Worm (Caenorhabditis elegans) whole organism, mixed stage, embryonic: Measurements from ENCODE around the gene rnf-5.

Experiments
- M03D4.4 ChIP-seq: sonication (generic microtip); optimal IDR thresholded peaks from 2 replicates; lab custom pipeline; 2017; ENCODE audit warnings: mild to moderate bottlenecking, missing genetic modification characterization, missing compliant biosample characterization
- bed-3 ChIP-seq: fragments of 200-800 bp; sonication (Bioruptor generic); optimal IDR thresholded peaks from 3 replicates; lab custom pipeline; 2018; ENCODE audit warnings: mild to moderate bottlenecking, missing genetic modification characterization, moderate library complexity, missing compliant biosample characterization
- blmp-1 ChIP-seq: fragments of 150-350 bp; optimal IDR thresholded peaks from 2 replicates; lab custom pipeline; 2014; ENCODE audit warnings: missing biosample characterization, missing genetic modification characterization
- ceh-39 ChIP-seq: fragments of 150-350 bp; optimal IDR thresholded peaks from 2 replicates; lab custom pipeline; 2014; ENCODE audit warnings: missing biosample characterization, missing genetic modification characterization
- ceh-83 ChIP-seq: fragments of 200-800 bp; sonication (Bioruptor generic); optimal IDR thresholded peaks from 2 replicates; lab custom pipeline; 2018; ENCODE audit warnings: mild to moderate bottlenecking, missing genetic modification characterization, missing compliant biosample characterization
- drap-1 ChIP-seq: fragments of 200-800 bp; sonication (Bioruptor generic); optimal IDR thresholded peaks from 3 replicates; lab custom pipeline; 2018; ENCODE audit warnings: mild to moderate bottlenecking, missing genetic modification characterization, missing compliant biosample characterization
- flh-1 ChIP-seq: fragments of 200-800 bp; sonication (Bioruptor generic); optimal IDR thresholded peaks from 2 replicates; lab custom pipeline; 2018; ENCODE audit warnings: mild to moderate bottlenecking, missing genetic modification characterization, moderate library complexity, missing compliant biosample characterization
- ham-2 ChIP-seq: fragments of 200-800 bp; sonication (Bioruptor generic); optimal IDR thresholded peaks from 2 replicates; lab custom pipeline; 2018; ENCODE audit warnings: mild to moderate bottlenecking, missing genetic modification characterization, missing compliant biosample characterization
- hlh-1 ChIP-seq: fragments of 150-350 bp; optimal IDR thresholded peaks from 2 replicates; lab custom pipeline; 2014; ENCODE audit warnings: missing biosample characterization, missing genetic modification reagents, missing genetic modification characterization
- lin-13 ChIP-seq: fragments of 150-350 bp; optimal IDR thresholded peaks from 2 replicates; lab custom pipeline; 2014; ENCODE audit warnings: missing biosample characterization, missing genetic modification characterization
- lsy-2 ChIP-seq: fragments of 150-350 bp; optimal IDR thresholded peaks from 2 replicates; lab custom pipeline; 2014; ENCODE audit warnings: missing biosample characterization, missing genetic modification characterization
- mab-5 ChIP-seq: fragments of 150-350 bp; optimal IDR thresholded peaks from 2 replicates; lab custom pipeline; 2014; ENCODE audit warnings: missing biosample characterization, missing genetic modification characterization
- mep-1 ChIP-seq: fragments of 150-350 bp; optimal IDR thresholded peaks from 2 replicates; lab custom pipeline; 2017; ENCODE audit warnings: missing biosample characterization, missing genetic modification reagents, missing genetic modification characterization, inconsistent platforms
- mls-2 ChIP-seq: sonication (generic microtip); optimal IDR thresholded peaks from 2 replicates; lab custom pipeline; 2016; ENCODE audit warnings: mild to moderate bottlenecking, missing genetic modification characterization, moderate library complexity, missing compliant biosample characterization
- nhr-12 ChIP-seq: fragments of 150-350 bp; optimal IDR thresholded peaks from 2 replicates; lab custom pipeline; 2014; ENCODE audit warnings: missing biosample characterization, missing genetic modification characterization
- nhr-2 ChIP-seq: fragments of 150-350 bp; optimal IDR thresholded peaks from 2 replicates; lab custom pipeline; 2014; ENCODE audit warnings: missing biosample characterization, missing genetic modification characterization
- nhr-28 ChIP-seq: fragments of 150-350 bp; optimal IDR thresholded peaks from 2 replicates; lab custom pipeline; 2014; ENCODE audit warnings: missing biosample characterization, missing genetic modification characterization
- nhr-76 ChIP-seq: sonication (generic microtip); optimal IDR thresholded peaks from 2 replicates; lab custom pipeline; 2017; ENCODE audit warnings: missing biosample characterization, missing genetic modification characterization
- pha-4 ChIP-seq: fragments of 150-350 bp; optimal IDR thresholded peaks from 2 replicates; lab custom pipeline; 2018; ENCODE audit warnings: missing biosample characterization, missing genetic modification reagents, missing genetic modification characterization
- sem-2 ChIP-seq: fragments of 200-800 bp; sonication (Bioruptor generic); optimal IDR thresholded peaks from 2 replicates; lab custom pipeline; 2018; ENCODE audit warnings: mild to moderate bottlenecking, missing genetic modification characterization, missing compliant biosample characterization
- snpc-4 ChIP-seq: fragments of 150-350 bp; optimal IDR thresholded peaks from 2 replicates; lab custom pipeline; 2014; ENCODE audit warnings: missing biosample characterization, missing genetic modification characterization
- sptf-1 ChIP-seq: sonication (generic microtip); optimal IDR thresholded peaks from 2 replicates; lab custom pipeline; 2017; ENCODE audit warnings: mild to moderate bottlenecking, missing genetic modification characterization, moderate library complexity, missing compliant biosample characterization
- tbx-8 ChIP-seq: fragments of 200-800 bp; sonication (Bioruptor generic); optimal IDR thresholded peaks from 2 replicates; lab custom pipeline; 2018; ENCODE audit warnings: mild to moderate bottlenecking, missing genetic modification characterization, moderate library complexity, missing compliant biosample characterization
- unc-120 ChIP-seq: sonication (generic microtip); optimal IDR thresholded peaks from 2 replicates; lab custom pipeline; 2017; ENCODE audit warnings: missing genetic modification characterization, missing compliant biosample characterization; ENCODE audit not compliant: poor library complexity, severe bottlenecking
- unc-39 ChIP-seq: fragments of 150-350 bp; optimal IDR thresholded peaks from 2 replicates; lab custom pipeline; 2014; ENCODE audit warnings: missing biosample characterization, missing genetic modification characterization
- unc-62 ChIP-seq: fragments of 150-350 bp; optimal IDR thresholded peaks from 2 replicates; lab custom pipeline; 2014; ENCODE audit warnings: missing biosample characterization, missing genetic modification reagents, missing genetic modification characterization
- zip-8 ChIP-seq: fragments of 150-350 bp; optimal IDR thresholded peaks from 2 replicates; lab custom pipeline; 2014; ENCODE audit warnings: missing biosample characterization, missing genetic modification characterization
- ztf-11 ChIP-seq: fragments of 150-350 bp; optimal IDR thresholded peaks from 2 replicates; lab custom pipeline; 2014; ENCODE audit warnings: missing biosample characterization, missing genetic modification characterization

Gene rnf-5

ce11 chrIII:4168665-4169064 lies 2.0 kb upstream of the rnf-5 start, which contains the start of gene ccdc-55:
Gene ccdc-55 (minus strand): TSS chrIII:4168765.
- no peak for TF ChIP-seq unc-39 (tag; lab: Kevin White, UChicago)
- no peak for TF ChIP-seq tbx-8 (GFP tag; lab: Kevin White, UChicago)
- TF ChIP-seq hlh-1 (tag; lab: Kevin White, UChicago): no peak
- TF ChIP-seq unc-62: no peak
- TF ChIP-seq nhr-2 (tag; lab: Kevin White, UChicago): no peak
- TF ChIP-seq bed-3 (GFP tag; lab: Kevin White, UChicago): no peak
- TF ChIP-seq flh-1 (GFP tag; lab: Kevin White, UChicago): no peak
- TF ChIP-seq mep-1 (tag; lab: Kevin White, UChicago): no peak
- TF ChIP-seq nhr-28 (tag; lab: Kevin White, UChicago): no peak
- TF ChIP-seq drap-1 (GFP tag; lab: Kevin White, UChicago): no peak
- TF ChIP-seq ceh-83: no peak
- no peak for TF ChIP-seq lsy-2

- TF ChIP-seq ceh-39 (tag; lab: Kevin White, UChicago): no peak
Measured at ce11 chrIII:4164071-4164470, 2.6 kb downstream of the rnf-5 start, which contains the start of gene C16C10.8. Gene C16C10.8 (minus strand): TSS chrIII:4164171.

DNA sequence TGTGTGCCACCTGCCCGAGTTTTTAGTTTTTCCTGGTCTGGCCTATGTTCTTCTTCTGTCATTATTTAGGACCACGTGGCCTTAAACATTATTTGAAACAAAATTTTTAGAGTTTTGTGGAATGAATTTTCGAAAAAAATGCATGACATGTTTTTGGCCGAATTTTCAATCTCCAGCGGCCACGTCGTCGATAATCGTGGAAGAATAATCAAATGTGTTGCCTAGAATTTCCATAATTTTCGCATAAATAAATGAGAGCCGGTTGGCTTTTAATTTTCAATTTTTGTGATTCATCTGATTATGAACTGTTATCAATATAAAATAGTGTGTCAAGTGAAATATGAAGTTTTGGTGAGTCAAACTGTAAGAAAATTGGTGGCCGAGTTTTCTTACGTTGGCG lies 5.7 kb downstream of the rnf-5 start, which contains the start of gene C01G12.16:
Gene C01G12.16 (plus strand): TSS at position 301 of the 400 bp plus-strand sequence.
- TF ChIP-seq bed-3 (GFP tag; lab: Kevin White, UChicago): no peak
- TF ChIP-seq flh-1 (GFP tag; lab: Kevin White, UChicago): no peak
- TF ChIP-seq unc-62: no peak
- TF ChIP-seq drap-1 (GFP tag; lab: Kevin White, UChicago): no peak
- no peak for TF ChIP-seq pha-4 (tag; lab: Kevin White, UChicago)
- TF ChIP-seq mab-5 (tag; lab: Kevin White, UChicago): no peak
- no peak for TF ChIP-seq mls-2 (tag; lab: Kevin White, UChicago)
- TF ChIP-seq ztf-11 (tag; lab: Kevin White, UChicago): no peak
- TF ChIP-seq blmp-1 (tag; lab: Kevin White, UChicago): no peak
- TF ChIP-seq sem-2 (GFP tag; lab: Kevin White, UChicago): no peak

DNA sequence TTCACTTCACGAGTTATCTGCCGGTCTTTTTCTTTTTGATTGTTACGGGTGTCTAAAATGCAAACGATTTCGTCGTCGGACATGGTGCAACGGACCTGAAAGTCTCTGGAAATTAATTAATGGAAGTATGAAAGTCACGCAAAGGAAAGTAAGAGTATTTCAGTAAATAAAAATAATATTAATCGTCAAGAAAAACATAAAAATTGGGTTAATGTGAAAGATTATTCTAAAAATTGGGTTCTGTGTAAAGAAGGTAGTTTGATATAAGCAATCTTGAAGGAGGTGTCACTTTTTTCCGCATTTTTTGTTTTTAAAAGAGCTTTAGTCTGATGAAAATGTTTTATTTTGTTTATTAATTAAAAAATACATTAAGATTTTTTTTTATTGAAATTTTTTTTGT lies 9.3 kb downstream of the rnf-5 start, which contains the start of gene C16C10.9:
Gene C16C10.9 (minus strand): TSS at position 101 of the 400 bp plus-strand sequence.
- no peak for TF ChIP-seq pha-4 (tag; lab: Kevin White, UChicago)
- no peak for TF ChIP-seq nhr-76 (tag; lab: Kevin White, UChicago)
- TF ChIP-seq blmp-1 (tag; lab: Kevin White, UChicago): no peak
- no peak for TF ChIP-seq unc-120
- TF ChIP-seq nhr-2 (tag; lab: Kevin White, UChicago): no peak
- no peak for TF ChIP-seq nhr-12 (tag; lab: Kevin White, UChicago)
- TF ChIP-seq, all 35 proteins: peak for 0

DNA sequence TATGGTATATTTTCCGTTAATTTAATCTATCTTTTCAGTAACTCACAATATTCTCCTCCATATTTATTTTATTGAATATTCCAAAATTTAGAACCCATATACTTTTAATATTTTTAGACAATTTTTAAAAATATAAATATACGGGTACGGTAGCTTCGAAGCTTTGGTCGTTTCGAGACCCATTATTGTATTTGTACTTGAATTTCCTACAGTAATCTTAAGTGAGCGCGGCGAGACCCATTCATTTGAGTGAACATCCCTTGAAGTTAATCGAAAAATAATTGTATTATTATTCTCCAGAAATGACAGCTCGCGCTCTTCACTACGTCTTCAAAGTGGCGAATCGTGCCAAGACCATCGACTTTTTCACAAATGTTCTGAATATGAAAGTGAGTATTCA lies 13.3 kb downstream of the rnf-5 start, which contains the start of gene glod-4:
Gene glod-4 (plus strand): TSS at position 301 of the 400 bp plus-strand sequence.
- TF ChIP-seq ham-2 (GFP tag; lab: Kevin White, UChicago) (no peak), pha-4 (tag; lab: Kevin White, UChicago) (no peak), unc-39 (tag; lab: Kevin White, UChicago) (no peak), ztf-11 (tag; lab: Kevin White, UChicago) (no peak), mep-1 (tag; lab: Kevin White, UChicago) (no peak), unc-120 (no peak), M03D4.4 (tag; lab: Kevin White, UChicago) (no peak), nhr-76 (tag; lab: Kevin White, UChicago) (no peak), zip-8 (tag; lab: Kevin White, UChicago) (no peak), sptf-1 (tag; lab: Kevin White, UChicago) (no peak), lin-13 (tag; lab: Kevin White, UChicago) (no peak), bed-3 (GFP tag; lab: Kevin White, UChicago) (no peak), nhr-2 (tag; lab: Kevin White, UChicago) (no peak), unc-62 (no peak), hlh-1 (tag; lab: Kevin White, UChicago) (no peak), snpc-4 (tag; lab: Kevin White, UChicago) (no peak), flh-1 (GFP tag; lab: Kevin White, UChicago) (no peak), nhr-28 (tag; lab: Kevin White, UChicago) (no peak)

DNA sequence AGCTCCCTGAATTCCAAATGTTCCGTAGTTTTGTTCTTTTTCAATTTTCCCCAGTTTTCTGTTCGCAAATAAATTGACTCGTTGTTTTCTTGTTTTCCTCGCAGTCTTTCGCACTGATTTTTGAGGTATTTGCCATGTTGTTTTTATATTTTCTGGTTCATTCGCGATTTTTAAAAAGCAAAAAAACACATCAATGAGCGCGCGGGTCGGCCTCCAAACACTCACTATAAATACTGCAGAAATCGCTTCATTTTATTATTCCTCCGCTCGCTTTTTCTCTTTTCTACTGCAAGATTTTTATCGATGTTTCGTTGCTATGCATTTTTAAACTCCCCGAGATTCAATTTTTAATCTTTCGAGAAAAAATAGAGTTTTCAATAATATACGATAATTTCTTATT lies 13.8 kb downstream of the rnf-5 start:
- TF ChIP-seq ham-2 (GFP tag; lab: Kevin White, UChicago) (no peak), blmp-1 (tag; lab: Kevin White, UChicago) (no peak), unc-120 (no peak), nhr-28 (tag; lab: Kevin White, UChicago) (no peak), drap-1 (GFP tag; lab: Kevin White, UChicago) (no peak), mab-5 (tag; lab: Kevin White, UChicago) (no peak), pha-4 (tag; lab: Kevin White, UChicago) (no peak), hlh-1 (tag; lab: Kevin White, UChicago) (no peak), ztf-11 (tag; lab: Kevin White, UChicago) (no peak), mep-1 (tag; lab: Kevin White, UChicago) (no peak), ceh-83 (no peak), tbx-8 (GFP tag; lab: Kevin White, UChicago) (no peak)
